Fruit fly (Drosophila melanogaster) whole organism, embryonic: ENCODE data around the gene Scgalpha.
A peak's percentile ranks its signal among the peaks of the same experiment; 100 is the strongest.

Experiments used
- Atf6 ChIP-seq: fragments of 200-800 bp; sonication (Bioruptor generic); IDR thresholded peaks from 2 replicates; pipeline ENCODE4 v1.3.6; 2022; ENCODE audit warnings: missing biosample characterization, missing genetic modification characterization
- BtbVII ChIP-seq: fragments of 200-800 bp; sonication (Bioruptor generic); optimal IDR thresholded peaks from 3 replicates; lab custom pipeline; 2017; ENCODE audit warnings: missing biosample characterization, mild to moderate bottlenecking, missing genetic modification characterization
- C15 ChIP-seq: fragments of 200-800 bp; sonication (Bioruptor generic); IDR thresholded peaks from 3 replicates; pipeline ENCODE4 v1.3.6; 2022; ENCODE audit warnings: missing biosample characterization, missing genetic modification characterization
- CG10267 ChIP-seq: fragments of 200-800 bp; sonication (Bioruptor generic); optimal IDR thresholded peaks from 2 replicates; lab custom pipeline; 2018; ENCODE audit warnings: missing biosample characterization, mild to moderate bottlenecking, missing genetic modification characterization, moderate library complexity
- CG10366 ChIP-seq: fragments of 200-800 bp; sonication (Bioruptor generic); IDR thresholded peaks from 2 replicates; pipeline ENCODE4 v1.3.6; 2022; ENCODE audit warnings: missing biosample characterization, missing genetic modification characterization
- CG10543 ChIP-seq: fragments of 200-800 bp; sonication (Bioruptor generic); optimal IDR thresholded peaks from 3 replicates; lab custom pipeline; 2017; ENCODE audit warnings: missing biosample characterization, mild to moderate bottlenecking, missing genetic modification characterization, moderate library complexity
- CG10979 ChIP-seq: fragments of 200-800 bp; sonication (Bioruptor generic); optimal IDR thresholded peaks from 2 replicates; lab custom pipeline; 2018; ENCODE audit warnings: missing biosample characterization, mild to moderate bottlenecking, missing genetic modification characterization, moderate library complexity
- CG12219 ChIP-seq: fragments of 200-800 bp; sonication (Bioruptor generic); optimal IDR thresholded peaks from 3 replicates; lab custom pipeline; 2018; ENCODE audit warnings: missing biosample characterization, mild to moderate bottlenecking, missing genetic modification characterization
- CG12236 ChIP-seq: fragments of 200-800 bp; sonication (Bioruptor generic); optimal IDR thresholded peaks from 2 replicates; lab custom pipeline; 2016; ENCODE audit warnings: missing biosample characterization, missing genetic modification characterization
- CG12659 ChIP-seq: fragments of 200-800 bp; sonication (Bioruptor generic); optimal IDR thresholded peaks from 3 replicates; lab custom pipeline; 2017; ENCODE audit warnings: mild to moderate bottlenecking, missing biosample characterization, missing genetic modification reagents, missing genetic modification characterization
- CG12942 ChIP-seq: fragments of 200-800 bp; sonication (Bioruptor generic); optimal IDR thresholded peaks from 3 replicates; lab custom pipeline; 2016; ENCODE audit warnings: missing biosample characterization, missing genetic modification characterization
- CG15073 ChIP-seq: fragments of 200-800 bp; sonication (Bioruptor generic); optimal IDR thresholded peaks from 2 replicates; lab custom pipeline; 2016; ENCODE audit warnings: missing biosample characterization, missing genetic modification characterization
- CG17361 ChIP-seq: fragments of 200-800 bp; sonication (Bioruptor generic); IDR thresholded peaks from 3 replicates; pipeline ENCODE4 v1.3.6; 2022; ENCODE audit warnings: missing biosample characterization, missing genetic modification characterization
- CG1832 ChIP-seq: fragments of 200-800 bp; sonication (Bioruptor generic); optimal IDR thresholded peaks from 2 replicates; lab custom pipeline; 2017; ENCODE audit warnings: missing biosample characterization, mild to moderate bottlenecking, missing genetic modification characterization, inconsistent platforms
- CG18619 ChIP-seq: fragments of 200-800 bp; sonication (Bioruptor generic); optimal IDR thresholded peaks from 3 replicates; lab custom pipeline; 2017; ENCODE audit warnings: missing biosample characterization, mild to moderate bottlenecking, missing genetic modification characterization
- CG2120 ChIP-seq: fragments of 200-800 bp; sonication (Bioruptor generic); optimal IDR thresholded peaks from 3 replicates; lab custom pipeline; 2016; ENCODE audit warnings: missing biosample characterization, missing genetic modification characterization
- CG2129 ChIP-seq: fragments of 200-800 bp; sonication (Bioruptor generic); IDR thresholded peaks from 2 replicates; pipeline ENCODE4 v1.3.6; 2022; ENCODE audit warnings: missing biosample characterization, missing genetic modification characterization; ENCODE audit not compliant: partially characterized antibody
- CG31441 ChIP-seq: fragments of 200-800 bp; sonication (Bioruptor generic); IDR thresholded peaks from 2 replicates; pipeline ENCODE4 v1.3.6; 2022; ENCODE audit warnings: missing biosample characterization, missing genetic modification characterization
- CG32767 ChIP-seq: fragments of 200-800 bp; sonication (Bioruptor generic); IDR thresholded peaks from 2 replicates; pipeline ENCODE4 v1.3.6; 2022; ENCODE audit warnings: missing biosample characterization, missing genetic modification characterization
- CG34224 ChIP-seq: fragments of 200-800 bp; sonication (Bioruptor generic); IDR thresholded peaks from 3 replicates; pipeline ENCODE4 v1.3.6; 2022; ENCODE audit warnings: missing biosample characterization, missing genetic modification characterization; ENCODE audit not compliant: partially characterized antibody
- CG3838 ChIP-seq: fragments of 200-800 bp; sonication (Bioruptor generic); optimal IDR thresholded peaks from 3 replicates; lab custom pipeline; 2016; ENCODE audit warnings: missing biosample characterization, missing genetic modification characterization
- CG6689 ChIP-seq: fragments of 200-800 bp; sonication (Bioruptor generic); IDR thresholded peaks from 2 replicates; pipeline ENCODE4 v1.3.6; 2022; ENCODE audit warnings: missing biosample characterization, missing genetic modification characterization
- CG8359 ChIP-seq: fragments of 200-800 bp; sonication (Bioruptor generic); optimal IDR thresholded peaks from 2 replicates; lab custom pipeline; 2017; ENCODE audit warnings: missing biosample characterization, mild to moderate bottlenecking, missing genetic modification characterization, borderline replicate concordance
- CG8944 ChIP-seq: fragments of 200-800 bp; sonication (Bioruptor generic); optimal IDR thresholded peaks from 3 replicates; lab custom pipeline; 2016; ENCODE audit warnings: missing biosample characterization, missing genetic modification characterization
- Doc2 ChIP-seq: fragments of 200-800 bp; sonication (Bioruptor generic); IDR thresholded peaks from 2 replicates; pipeline ENCODE4 v1.3.6; 2022; ENCODE audit warnings: missing biosample characterization, missing genetic modification characterization
- Med ChIP-seq: fragments of 200-800 bp; sonication (Bioruptor generic); peaks from one replicate; lab custom pipeline; 2016; ENCODE audit warnings: missing biosample characterization, missing genetic modification characterization, mild to moderate bottlenecking, inconsistent platforms, moderate library complexity
- Opbp ChIP-seq: fragments of 200-800 bp; sonication (Bioruptor generic); IDR thresholded peaks from 3 replicates; pipeline ENCODE4 v1.3.6; 2022; ENCODE audit warnings: missing biosample characterization, missing genetic modification characterization; ENCODE audit not compliant: partially characterized antibody
- TFAM ChIP-seq: fragments of 200-800 bp; sonication (Bioruptor generic); optimal IDR thresholded peaks from 2 replicates; lab custom pipeline; 2017; ENCODE audit warnings: missing biosample characterization, missing genetic modification characterization, inconsistent platforms
- Tbp ChIP-seq: fragments of >200 bp; optimal IDR thresholded peaks from 2 replicates; lab custom pipeline; 2018; ENCODE audit warnings: missing biosample characterization, missing genetic modification characterization
- bbx ChIP-seq: fragments of 200-800 bp; sonication (Bioruptor generic); IDR thresholded peaks from 2 replicates; pipeline ENCODE4 v1.3.6; 2022; ENCODE audit warnings: missing biosample characterization, missing genetic modification characterization; ENCODE audit not compliant: partially characterized antibody
- btn ChIP-seq: fragments of 200-800 bp; sonication (Bioruptor generic); optimal IDR thresholded peaks from 2 replicates; lab custom pipeline; 2016; ENCODE audit warnings: missing biosample characterization, missing genetic modification characterization
- cg ChIP-seq: fragments of 200-800 bp; sonication (Bioruptor generic); optimal IDR thresholded peaks from 3 replicates; lab custom pipeline; 2019; ENCODE audit warnings: missing biosample characterization, mild to moderate bottlenecking, missing genetic modification characterization, moderate library complexity
- crol ChIP-seq: fragments of 200-800 bp; sonication (Bioruptor generic); IDR thresholded peaks from 2 replicates; pipeline ENCODE4 v1.3.6; 2022; ENCODE audit warnings: missing biosample characterization, missing genetic modification characterization
- dimm ChIP-seq: fragments of 200-800 bp; sonication (Bioruptor generic); IDR thresholded peaks from 2 replicates; pipeline ENCODE4 v1.3.6; 2022; ENCODE audit warnings: missing biosample characterization, missing genetic modification characterization
- gce ChIP-seq: fragments of 200-800 bp; sonication (Bioruptor generic); IDR thresholded peaks from 3 replicates; pipeline ENCODE4 v1.3.6; 2022; ENCODE audit warnings: missing biosample characterization, missing genetic modification characterization
- gem ChIP-seq: fragments of 200-800 bp; sonication (Bioruptor generic); optimal IDR thresholded peaks from 2 replicates; lab custom pipeline; 2019; ENCODE audit warnings: missing biosample characterization, mild to moderate bottlenecking, missing genetic modification characterization, moderate library complexity
- gfzf ChIP-seq: fragments of 200-800 bp; sonication (Bioruptor generic); optimal IDR thresholded peaks from 2 replicates; lab custom pipeline; 2016; ENCODE audit warnings: missing biosample characterization, mild to moderate bottlenecking, missing genetic modification characterization, moderate library complexity
- hkb ChIP-seq, 2 experiments: fragments of 200-800 bp in 1 of 2; fragments of >200 bp in 1 of 2; sonication (Bioruptor generic) in 1 of 2; IDR thresholded peaks in 1 of 2; optimal IDR thresholded peaks in 1 of 2; 2 replicates each; pipeline versions ENCODE4 v1.3.6 to Lab custom; 2017 to 2022; ENCODE audit warnings: missing biosample characterization in 1 of 2, missing genetic modification characterization in 1 of 2
- jing ChIP-seq: fragments of 200-800 bp; sonication (Bioruptor generic); optimal IDR thresholded peaks from 2 replicates; lab custom pipeline; 2018; ENCODE audit warnings: missing biosample characterization, mild to moderate bottlenecking, missing genetic modification characterization
- nom ChIP-seq: fragments of 200-800 bp; sonication (Bioruptor generic); optimal IDR thresholded peaks from 2 replicates; lab custom pipeline; 2017; ENCODE audit warnings: missing biosample characterization, missing genetic modification characterization, mild to moderate bottlenecking, moderate library complexity, missing genetic modification reagents
- pan ChIP-seq, 4 experiments: fragments of >200 bp in 3 of 4; fragments of 200-800 bp in 1 of 4; sonication (Bioruptor generic) in 1 of 4; optimal IDR thresholded peaks in 3 of 4; IDR thresholded peaks in 1 of 4; 2 replicates each; pipeline versions ENCODE4 v1.3.6 to Lab custom; 2017 to 2022; ENCODE audit warnings: missing biosample characterization in 2 of 4, missing genetic modification characterization in 2 of 4, mixed read lengths in 1 of 4
- phol ChIP-seq: fragments of 200-800 bp; sonication (Bioruptor generic); optimal IDR thresholded peaks from 3 replicates; lab custom pipeline; 2018; ENCODE audit warnings: missing biosample characterization, mild to moderate bottlenecking, missing genetic modification characterization, moderate library complexity
- prd ChIP-seq, 3 experiments: fragments of >200 bp in 2 of 3; fragments of 200-800 bp in 1 of 3; sonication (Bioruptor generic) in 1 of 3; optimal IDR thresholded peaks in 2 of 3; IDR thresholded peaks in 1 of 3; 2 replicates in 2 of 3; 3 replicates in 1 of 3; pipeline versions ENCODE4 v1.3.6 to Lab custom; 2017 to 2022; ENCODE audit warnings: missing biosample characterization in 1 of 3, missing genetic modification characterization in 1 of 3
- pros ChIP-seq: fragments of 200-800 bp; sonication (Bioruptor generic); optimal IDR thresholded peaks from 3 replicates; lab custom pipeline; 2019; ENCODE audit warnings: missing biosample characterization, mild to moderate bottlenecking, missing genetic modification characterization, moderate library complexity
- ro ChIP-seq: fragments of 200-800 bp; sonication (Bioruptor generic); IDR thresholded peaks from 2 replicates; pipeline ENCODE4 v1.3.6; 2022; ENCODE audit warnings: missing biosample characterization, missing genetic modification characterization
- sens ChIP-seq: fragments of 200-800 bp; sonication (Bioruptor generic); peaks from one replicate; lab custom pipeline; 2016; ENCODE audit warnings: missing biosample characterization, missing genetic modification characterization
- shn ChIP-seq: fragments of 200-800 bp; sonication (Bioruptor generic); optimal IDR thresholded peaks from 3 replicates; lab custom pipeline; 2016; ENCODE audit warnings: missing biosample characterization, missing genetic modification characterization
- sna ChIP-seq: fragments of 200-800 bp; sonication (Bioruptor generic); IDR thresholded peaks from 2 replicates; pipeline ENCODE4 v1.3.6; 2022; ENCODE audit warnings: missing biosample characterization, missing genetic modification characterization; ENCODE audit not compliant: partially characterized antibody
- unc-4 ChIP-seq: fragments of 200-800 bp; sonication (Bioruptor generic); IDR thresholded peaks from 2 replicates; pipeline ENCODE4 v1.3.6; 2022; ENCODE audit warnings: missing biosample characterization, missing genetic modification characterization; ENCODE audit not compliant: partially characterized antibody
- z ChIP-seq: fragments of 200-800 bp; sonication (Bioruptor generic); IDR thresholded peaks from 3 replicates; pipeline ENCODE4 v1.3.6; 2022; ENCODE audit warnings: missing biosample characterization, missing genetic modification characterization

The Scgalpha gene

DNA sequence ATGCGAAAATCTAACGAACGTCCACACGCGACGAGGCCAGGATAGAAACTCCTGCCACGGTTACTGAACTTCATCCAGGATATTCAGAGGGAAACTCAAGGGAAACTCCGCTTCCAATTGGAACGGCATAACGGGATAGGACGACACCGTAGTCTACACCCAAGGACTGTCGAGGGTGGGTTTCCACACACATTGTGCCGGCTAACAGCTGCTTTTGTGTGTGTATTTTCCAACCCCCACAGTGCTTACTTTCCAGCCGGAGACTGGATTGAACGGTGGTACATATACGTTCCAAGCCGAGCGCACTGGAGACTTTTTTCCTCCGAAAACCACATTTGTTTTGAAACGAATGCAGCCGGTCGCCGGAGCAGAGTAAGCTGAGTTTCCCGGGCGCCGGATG, 6.2 kb upstream of the Scgalpha start (continued):
- TF ChIP-seq btn (no peak), C15 (GFP tag; lab: Robert Waterston, UW) (no peak), Atf6 (no peak), CG6689 (GFP tag; lab: Robert Waterston, UW) (no peak), CG18619 (GFP tag; lab: Kevin White, UChicago) (no peak), pan (optimal IDR thresholded peaks at IDR 0.05; lab: Kevin White, UChicago) (no peak), pan (GFP tag; optimal IDR thresholded peaks at IDR 0.05 in 1 of 2, IDR thresholded peaks at IDR 0.05 in 1 of 2) (no peak), CG3838 (no peak), TFAM (GFP tag; lab: Kevin White, UChicago) (no peak), Tbp (no peak), shn (GFP tag; lab: Kevin White, UChicago) (no peak), phol (tag; lab: Kevin White, UChicago) (no peak), CG34224 (0 out of 3 replicates have a peak, but pooled peaks have one; percentile 18), CG2120 (GFP tag; lab: Kevin White, UChicago) (no peak), CG2129 (GFP tag; lab: Robert Waterston, UW) (no peak), Med (peak; percentile 24), z (GFP tag; lab: Robert Waterston, UW) (no peak), gem (tag; lab: Kevin White, UChicago) (no peak), CG12236 (GFP tag; lab: Kevin White, UChicago) (no peak), cg (no peak), pros (GFP tag; lab: Kevin White, UChicago) (peak; percentile 72), CG10267 (no peak), Doc2 (GFP tag; lab: Robert Waterston, UW) (no peak), CG31441 (GFP tag; lab: Robert Waterston, UW) (no peak), CG10366 (no peak), bbx (GFP tag; lab: Robert Waterston, UW) (peak; percentile 14; the same call in 1 of the 2 replicates), CG15073 (GFP tag; lab: Kevin White, UChicago) (no peak), CG8359 (GFP tag; lab: Kevin White, UChicago) (no peak), sna (GFP tag; lab: Robert Waterston, UW) (no peak), CG12219 (GFP tag; lab: Kevin White, UChicago) (no peak), CG12942 (no peak), gfzf (no peak), unc-4 (no peak), CG32767 (GFP tag; lab: Robert Waterston, UW) (peak; percentile 20; the same call in 1 of the 2 replicates)
- TF ChIP-seq, all 482 proteins: peak for 12

DNA sequence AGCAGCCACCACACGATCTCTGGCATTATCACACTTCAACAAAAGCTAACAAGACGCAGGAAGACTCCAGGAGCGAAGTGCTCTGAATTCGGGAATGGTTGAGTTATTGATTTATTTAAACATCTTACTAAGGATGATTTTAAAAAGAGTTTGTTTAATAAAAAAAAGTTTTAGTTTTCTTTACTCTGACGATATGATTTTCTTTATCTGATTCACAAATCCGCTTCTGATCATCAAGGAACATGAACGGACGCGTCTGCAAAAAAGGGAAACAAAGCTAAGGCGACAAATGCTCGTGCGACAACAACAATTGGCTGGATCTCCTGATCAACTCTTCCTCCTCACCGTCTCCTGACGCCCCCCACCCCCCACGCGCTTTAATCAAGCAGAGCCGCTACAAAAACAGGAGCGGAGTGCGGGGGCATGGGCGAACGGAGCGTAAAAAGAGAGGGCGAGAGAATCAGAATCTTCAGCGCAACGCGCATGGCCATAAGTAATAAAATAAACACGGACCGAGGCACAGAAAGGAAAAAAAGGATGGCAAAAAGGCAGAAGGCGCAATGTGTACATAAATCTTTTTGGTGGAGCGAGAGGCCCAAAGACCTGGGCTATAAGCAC, 3.9 kb upstream of the Scgalpha start:
- TF ChIP-seq CG17361 (GFP tag; lab: Robert Waterston, UW) (0 out of 3 replicates have a peak, but pooled peaks have one; percentile 29), ro (GFP tag; lab: Robert Waterston, UW) (no peak), hkb (optimal IDR thresholded peaks at IDR 0.05; lab: Kevin White, UChicago) (no peak), hkb (GFP tag; IDR thresholded peaks at IDR 0.05; lab: Robert Waterston, UW) (0 out of 2 replicates have a peak, but pooled peaks have one; percentile 22), crol (peak; percentile 75), CG1832 (no peak), nom (GFP tag; lab: Kevin White, UChicago) (peak; percentile 93), BtbVII (GFP tag; lab: Kevin White, UChicago) (no peak), prd (optimal IDR thresholded peaks at IDR 0.05; lab: Kevin White, UChicago) (no peak), prd (GFP tag; IDR thresholded peaks at IDR 0.05; lab: Robert Waterston, UW) (peak; percentile 16; the same call in 1 of the 3 replicates), sens (GFP tag; lab: Kevin White, UChicago) (peak; percentile 38), CG10543 (GFP tag; lab: Kevin White, UChicago) (no peak), Opbp (GFP tag; lab: Robert Waterston, UW) (peak; percentile 31; the same call in 1 of the 3 replicates), CG12659 (GFP tag; lab: Kevin White, UChicago) (no peak), gce (0 out of 3 replicates have a peak, but pooled peaks have one; percentile 10), jing (GFP tag; lab: Kevin White, UChicago) (no peak), CG8944 (GFP tag; lab: Kevin White, UChicago) (no peak), dimm (GFP tag; lab: Robert Waterston, UW) (no peak), CG10979 (tag; lab: Kevin White, UChicago) (peak; percentile 19)
